Worm (Caenorhabditis elegans): ENCODE data around the gene F53F4.16.

F53F4.16 gene

ce11 chrV:13652322-13652721 lies 30.7 kb upstream of the F53F4.16 start:
- TF ChIP-seq aly-2 (tag; optimal IDR thresholded peaks at IDR 0.05) (no peak), elt-1 (tag; optimal IDR thresholded peaks at IDR 0.05) (no peak), alr-1 (tag; optimal IDR thresholded peaks at IDR 0.05) (no peak), ztf-1 (GFP tag; conservative IDR thresholded peaks at IDR 0.05) (no peak), mab-5 (tag; optimal IDR thresholded peaks at IDR 0.05) (no peak), ceh-82 (tag; optimal IDR thresholded peaks at IDR 0.05) (no peak), zag-1 (tag; optimal IDR thresholded peaks at IDR 0.05) (no peak), R02D3.7 (tag; optimal IDR thresholded peaks at IDR 0.05) (no peak), nhr-10 (tag; optimal IDR thresholded peaks at IDR 0.05) (no peak), nhr-237 (tag; optimal IDR thresholded peaks at IDR 0.05) (no peak), unc-39 (tag; optimal IDR thresholded peaks at IDR 0.05) (no peak), F13H6.1 (tag; optimal IDR thresholded peaks at IDR 0.05) (no peak), skn-1 (tag; optimal IDR thresholded peaks at IDR 0.05) (no peak), lin-39 (tag; optimal IDR thresholded peaks at IDR 0.05) (no peak), nhr-6 (tag; optimal IDR thresholded peaks at IDR 0.05) (no peak), gmeb-1 (tag; optimal IDR thresholded peaks at IDR 0.05) (no peak), elt-3 (tag; optimal IDR thresholded peaks at IDR 0.05) (no peak), lsy-2 (tag; optimal IDR thresholded peaks at IDR 0.05) (no peak), sem-4 (tag; optimal IDR thresholded peaks at IDR 0.05) (no peak)

- TF ChIP-seq ztf-4 (tag; optimal IDR thresholded peaks at IDR 0.05): no peak
- no peak for TF ChIP-seq unc-39 (tag; optimal IDR thresholded peaks at IDR 0.05)
- no peak for TF ChIP-seq aly-2 (tag; optimal IDR thresholded peaks at IDR 0.05)
- no peak for TF ChIP-seq nhr-23 (tag; optimal IDR thresholded peaks at IDR 0.05)
- no peak for TF ChIP-seq nhr-77 (tag; optimal IDR thresholded peaks at IDR 0.05)
Observed at ce11 chrV:13650800-13651199, 29.2 kb upstream of the F53F4.16 start.

- TF ChIP-seq ama-1 (optimal IDR thresholded peaks at IDR 0.05) (peak; percentile 22), lin-39 (tag; optimal IDR thresholded peaks at IDR 0.05) (no peak), ztf-4 (tag; optimal IDR thresholded peaks at IDR 0.05) (peak; percentile 75), nhr-11 (tag; optimal IDR thresholded peaks at IDR 0.05) (no peak), sma-3 (GFP tag; optimal IDR thresholded peaks at IDR 0.05) (peak; percentile 44), ztf-1 (GFP tag; conservative IDR thresholded peaks at IDR 0.05) (0 out of 2 replicates have a peak, but pooled peaks have one; percentile 20), nhr-25 (tag; optimal IDR thresholded peaks at IDR 0.05) (peak; percentile 53), lin-13 (GFP tag; optimal IDR thresholded peaks at IDR 0.05) (peak; percentile 8), ZK546.5 (tag; optimal IDR thresholded peaks at IDR 0.05) (no peak), Y55F3AM.14 (GFP tag; optimal IDR thresholded peaks at IDR 0.05) (peak; percentile 10)
Observed at ce11 chrV:13649730-13650349, 28.2 kb upstream of the F53F4.16 start, which contains the start of gene H37A05.4. Gene H37A05.4, minus strand, starts transcription at chrV:13649780.

- TF ChIP-seq Y55F3AM.14 (GFP tag; optimal IDR thresholded peaks at IDR 0.05) (no peak), ztf-11 (tag; optimal IDR thresholded peaks at IDR 0.05) (no peak), ceh-16 (tag; optimal IDR thresholded peaks at IDR 0.05) (no peak), nhr-77 (tag; optimal IDR thresholded peaks at IDR 0.05) (no peak), peb-1 (tag; optimal IDR thresholded peaks at IDR 0.05) (no peak), egl-27 (tag; optimal IDR thresholded peaks at IDR 0.05) (no peak), lin-13 (GFP tag; optimal IDR thresholded peaks at IDR 0.05) (no peak), ztf-1 (GFP tag; conservative IDR thresholded peaks at IDR 0.05) (no peak), snpc-4 (tag; optimal IDR thresholded peaks at IDR 0.05) (no peak), nhr-21 (tag; optimal IDR thresholded peaks at IDR 0.05) (no peak), zag-1 (tag; optimal IDR thresholded peaks at IDR 0.05) (no peak)
Observed at ce11 chrV:13647617-13648016, 26.0 kb upstream of the F53F4.16 start.

ce11 chrV:13647185-13647584 lies 25.6 kb upstream of the F53F4.16 start:
- TF ChIP-seq peb-1 (tag; optimal IDR thresholded peaks at IDR 0.05) (no peak), R02D3.7 (tag; optimal IDR thresholded peaks at IDR 0.05) (no peak), alr-1 (tag; optimal IDR thresholded peaks at IDR 0.05) (no peak), fos-1 (tag; optimal IDR thresholded peaks at IDR 0.05) (no peak), sma-3 (GFP tag; optimal IDR thresholded peaks at IDR 0.05) (no peak), mdl-1 (tag; optimal IDR thresholded peaks at IDR 0.05) (no peak), dmd-4 (tag; optimal IDR thresholded peaks at IDR 0.05) (no peak), nhr-129 (tag; optimal IDR thresholded peaks at IDR 0.05) (no peak), nhr-23 (tag; optimal IDR thresholded peaks at IDR 0.05) (no peak), Y55F3AM.14 (GFP tag; optimal IDR thresholded peaks at IDR 0.05) (no peak), ceh-16 (tag; optimal IDR thresholded peaks at IDR 0.05) (no peak), crh-2 (tag; optimal IDR thresholded peaks at IDR 0.05) (no peak), blmp-1 (tag; optimal IDR thresholded peaks at IDR 0.05; ENCODE audit: insufficient read depth) (no peak)

Measured in whole organism, L2 larva.